Worm (Caenorhabditis elegans): ENCODE results near the gene fubl-1.

The fubl-1 gene

DNA sequence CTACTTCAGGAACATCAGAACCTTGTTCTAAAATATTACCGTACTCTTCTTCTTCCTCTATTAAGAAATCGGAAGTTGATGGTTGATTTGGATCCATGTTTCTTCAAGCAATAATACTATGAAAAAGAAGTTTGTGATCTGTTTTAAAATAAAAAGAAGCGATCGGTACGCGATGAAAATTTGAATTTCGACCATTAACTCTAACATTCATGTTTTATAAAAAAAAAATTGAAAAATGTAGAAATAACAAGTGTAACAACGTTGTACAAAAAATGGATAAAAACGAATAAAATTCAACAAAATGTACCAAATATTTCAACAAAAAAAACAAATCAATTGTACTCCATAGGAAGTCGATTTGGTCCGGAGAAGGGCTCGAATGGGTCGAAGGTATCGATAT, 28.4 kb downstream of the fubl-1 start, which contains the start of gene tftc-3:
Gene tftc-3 (minus strand): TSS at position 101 of the 400 bp plus-strand sequence.
- no peak for TF ChIP-seq sdz-38 (tag; optimal IDR thresholded peaks at IDR 0.05)
- TF ChIP-seq lag-1 (GFP tag; IDR thresholded peaks at IDR 0.05) = no peak
- no peak for TF ChIP-seq F10E7.11 (tag; optimal IDR thresholded peaks at IDR 0.05)
- TF ChIP-seq F23B12.7 (tag; optimal IDR thresholded peaks at IDR 0.05; ENCODE audit: insufficient read depth) = no peak
- no peak for TF ChIP-seq F39B2.1 (GFP tag; IDR thresholded peaks at IDR 0.05)
- TF ChIP-seq lsy-27 (tag; optimal IDR thresholded peaks at IDR 0.05; ENCODE audit: borderline replicate concordance, insufficient read depth) = no peak
- no peak for TF ChIP-seq hlh-12 (tag; optimal IDR thresholded peaks at IDR 0.05)
- TF ChIP-seq Y67H2A.10 (GFP tag; conservative IDR thresholded peaks at IDR 0.05) = no peak
- no peak for TF ChIP-seq rcor-1 (GFP tag; IDR thresholded peaks at IDR 0.05)
- no peak for TF ChIP-seq sea-2 (GFP tag; IDR thresholded peaks at IDR 0.05)
- no peak for TF ChIP-seq aptf-2 (GFP tag; conservative IDR thresholded peaks at IDR 0.05)
- TF ChIP-seq nhr-120 (GFP tag; IDR thresholded peaks at IDR 0.05) = no peak
- no peak for TF ChIP-seq F57A8.1 (GFP tag; optimal IDR thresholded peaks at IDR 0.05)
- TF ChIP-seq B0261.1 (tag; optimal IDR thresholded peaks at IDR 0.05) = no peak
- TF ChIP-seq egl-18 (GFP tag; IDR thresholded peaks at IDR 0.05) = no peak
- no peak for TF ChIP-seq Y53F4B.3 (GFP tag; IDR thresholded peaks at IDR 0.05)

DNA sequence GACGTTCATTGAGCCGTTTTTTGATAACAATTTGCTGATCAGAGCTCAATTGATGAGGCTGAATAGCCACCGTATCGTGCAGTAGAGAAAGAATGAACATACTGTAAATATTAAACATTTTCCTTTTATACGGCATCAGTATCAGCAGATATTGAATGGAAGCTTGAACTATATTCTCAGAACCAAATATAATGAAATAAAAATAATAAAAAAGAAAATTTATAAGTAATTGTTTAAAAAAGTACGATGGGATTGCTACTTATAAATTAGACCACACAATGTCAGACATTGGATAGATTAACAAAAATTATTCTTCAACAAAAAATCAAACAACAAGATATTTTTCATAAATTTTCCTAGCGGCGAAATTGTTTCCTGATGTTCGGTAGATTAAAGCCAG, 32.2 kb downstream of the fubl-1 start, which contains the start of gene rpc-25:
Gene rpc-25 (minus strand): TSS at position 101 of the 400 bp plus-strand sequence.
- TF ChIP-seq F57C9.4 (tag; optimal IDR thresholded peaks at IDR 0.05) (no peak), madf-6 (GFP tag; IDR thresholded peaks at IDR 0.05) (0 out of 2 replicates have a peak, but pooled peaks have one; percentile 24), hrde-1 (tag; optimal IDR thresholded peaks at IDR 0.05; ENCODE audit: borderline replicate concordance) (peak; percentile 19)

DNA sequence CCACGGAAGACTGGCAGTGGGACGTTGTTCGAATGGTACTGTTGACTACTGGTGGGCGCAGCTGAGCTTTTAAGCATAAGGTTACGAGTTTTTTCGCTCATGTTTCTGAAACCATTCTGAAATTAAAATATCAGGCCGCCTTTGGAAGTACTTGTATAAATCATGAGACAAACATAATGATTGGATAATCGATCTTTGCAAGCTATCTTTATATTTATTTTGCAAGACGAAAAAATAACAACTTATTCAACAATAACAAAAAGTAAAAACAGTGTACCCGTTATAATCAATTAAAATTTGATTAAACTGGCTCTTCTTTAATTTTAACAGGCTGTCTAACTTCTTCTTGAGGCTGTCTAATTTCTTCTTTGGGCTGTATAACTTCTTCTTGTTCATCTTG, 33.2 kb downstream of the fubl-1 start, which contains the start of gene ZK856.16:
Gene ZK856.16 (minus strand): TSS at position 101 of the 400 bp plus-strand sequence.
- no peak for TF ChIP-seq aptf-3 (GFP tag; IDR thresholded peaks at IDR 0.05)
- TF ChIP-seq lin-35 (GFP tag; optimal IDR thresholded peaks at IDR 0.05) = no peak
- TF ChIP-seq efl-1 (GFP tag; optimal IDR thresholded peaks at IDR 0.05) = no peak
- TF ChIP-seq ztf-22 (GFP tag; optimal IDR thresholded peaks at IDR 0.05) = no peak
- no peak for TF ChIP-seq bed-1 (GFP tag; IDR thresholded peaks at IDR 0.05)
- TF ChIP-seq Y79H2A.3 (GFP tag; conservative IDR thresholded peaks at IDR 0.05) = no peak
- TF ChIP-seq hrde-1 (tag; optimal IDR thresholded peaks at IDR 0.05; ENCODE audit: borderline replicate concordance) = no peak
- no peak for TF ChIP-seq B0261.1 (tag; optimal IDR thresholded peaks at IDR 0.05)
- TF ChIP-seq ceh-100 (GFP tag; IDR thresholded peaks at IDR 0.05) = no peak
- TF ChIP-seq nfya-2 (GFP tag; IDR thresholded peaks at IDR 0.05) = no peak
- no peak for TF ChIP-seq mes-4 (tag; optimal IDR thresholded peaks at IDR 0.05)
- TF ChIP-seq sptf-2 (GFP tag; optimal IDR thresholded peaks at IDR 0.05) = no peak
- no peak for TF ChIP-seq fkh-3 (tag; optimal IDR thresholded peaks at IDR 0.05)
- TF ChIP-seq nhr-27 (tag; optimal IDR thresholded peaks at IDR 0.05) = no peak
- TF ChIP-seq repo-1 (tag; optimal IDR thresholded peaks at IDR 0.05) = no peak
- no peak for TF ChIP-seq K11D2.4 (GFP tag; IDR thresholded peaks at IDR 0.05)
- no peak for TF ChIP-seq nhr-80 (tag; optimal IDR thresholded peaks at IDR 0.05)
- TF ChIP-seq Y56A3A.18 (GFP tag; IDR thresholded peaks at IDR 0.05) = no peak

DNA sequence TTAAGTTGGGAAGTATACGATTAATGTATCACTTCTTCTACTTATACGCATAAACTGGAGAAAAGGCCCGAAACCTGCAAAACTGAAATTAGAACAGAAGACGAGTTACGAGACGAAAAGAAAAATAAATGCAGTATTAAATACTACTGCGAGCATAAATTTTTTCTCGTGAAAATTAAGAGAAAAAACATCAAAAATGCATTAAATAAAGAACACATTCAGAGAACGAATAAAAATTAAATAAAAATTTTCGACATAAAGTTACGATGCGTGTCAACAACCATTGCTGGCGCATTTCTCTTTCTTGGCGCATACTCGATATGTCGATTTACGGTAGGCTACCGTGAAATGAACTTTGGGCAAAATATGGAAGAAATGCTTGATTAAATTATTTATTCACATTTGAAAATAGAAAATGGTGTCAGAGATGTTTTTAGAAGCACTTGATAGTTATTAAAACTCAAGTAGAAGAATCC, 33.8 kb downstream of the fubl-1 start, which contains the start of the genes ZK856.19 and ZK856.11:
Gene ZK856.19 (minus strand): TSS at position 51 of the 476 bp plus-strand sequence.
Gene ZK856.11 (minus strand): TSS at position 76 of the 476 bp plus-strand sequence.
- peak; percentile 17; the same call in 1 of the 2 replicates for TF ChIP-seq D2030.7 (GFP tag; IDR thresholded peaks at IDR 0.05)
- TF ChIP-seq K11D2.4 (GFP tag; IDR thresholded peaks at IDR 0.05) = no peak
- no peak for TF ChIP-seq Y56A3A.18 (GFP tag; IDR thresholded peaks at IDR 0.05)
- TF ChIP-seq tbx-9 (tag; optimal IDR thresholded peaks at IDR 0.05; ENCODE audit: borderline replicate concordance) = no peak
- no peak for TF ChIP-seq B0261.1 (tag; optimal IDR thresholded peaks at IDR 0.05)
- no peak for TF ChIP-seq aptf-3 (GFP tag; IDR thresholded peaks at IDR 0.05)
- no peak for TF ChIP-seq xnd-1 (tag; optimal IDR thresholded peaks at IDR 0.05)
- TF ChIP-seq rpc-1 (optimal IDR thresholded peaks at IDR 0.05) = no peak
- no peak for TF ChIP-seq rpc-1 (tag; optimal IDR thresholded peaks at IDR 0.05)
- TF ChIP-seq ztf-28 (GFP tag; IDR thresholded peaks at IDR 0.05) = no peak
- no peak for TF ChIP-seq attf-5 (GFP tag; optimal IDR thresholded peaks at IDR 0.05)
- TF ChIP-seq F55B11.4 (tag; optimal IDR thresholded peaks at IDR 0.05; ENCODE audit: borderline replicate concordance, insufficient read depth) = no peak
- TF ChIP-seq dox-1 (GFP tag; IDR thresholded peaks at IDR 0.05) = peak; percentile 24; the same call in 1 of the 2 replicates
- TF ChIP-seq lin-26 (GFP tag; IDR thresholded peaks at IDR 0.05) = no peak
